Worm (Caenorhabditis elegans): ENCODE data around the gene dnj-14.

The dnj-14 gene

ce11 chrX:4691148-4691773 lies 20.3 kb downstream of the dnj-14 start, which contains the start of gene K02G10.5:
Gene K02G10.5 (minus strand): TSS chrX:4691198.
- TF ChIP-seq sdc-2 (tag; optimal IDR thresholded peaks at IDR 0.05) = no peak

ce11 chrX:4685579-4685978 lies 26.0 kb downstream of the dnj-14 start:
- TF ChIP-seq ceh-24 (tag; optimal IDR thresholded peaks at IDR 0.05) = no peak
- no peak for TF ChIP-seq fax-1 (tag; optimal IDR thresholded peaks at IDR 0.05)
- TF ChIP-seq sdc-2 (tag; optimal IDR thresholded peaks at IDR 0.05) = no peak
- TF ChIP-seq T23F11.4 (GFP tag; optimal IDR thresholded peaks at IDR 0.05) = no peak
- no peak for TF ChIP-seq tbx-7 (tag; optimal IDR thresholded peaks at IDR 0.05)

ce11 chrX:4682616-4683015 lies 28.9 kb downstream of the dnj-14 start, which contains the start of gene K02G10.15:
Gene K02G10.15 (minus strand): TSS chrX:4682716.
- TF ChIP-seq che-1 (tag; optimal IDR thresholded peaks at IDR 0.05) (no peak), dve-1 (tag; optimal IDR thresholded peaks at IDR 0.05) (no peak), ceh-6 (GFP tag; optimal IDR thresholded peaks at IDR 0.05) (no peak), rnt-1 (tag; optimal IDR thresholded peaks at IDR 0.05) (no peak), ceh-34 (tag; optimal IDR thresholded peaks at IDR 0.05) (no peak), ceh-48 (tag; optimal IDR thresholded peaks at IDR 0.05) (no peak), hlh-15 (tag; optimal IDR thresholded peaks at IDR 0.05) (no peak), ets-4 (tag; optimal IDR thresholded peaks at IDR 0.05) (no peak), odd-2 (tag; optimal IDR thresholded peaks at IDR 0.05) (no peak), unc-55 (GFP tag; optimal IDR thresholded peaks at IDR 0.05) (no peak), eyg-1 (tag; optimal IDR thresholded peaks at IDR 0.05) (no peak), ceh-45 (GFP tag; IDR thresholded peaks at IDR 0.05) (no peak), ceh-22 (tag; optimal IDR thresholded peaks at IDR 0.05) (no peak), unc-42 (tag; optimal IDR thresholded peaks at IDR 0.05) (no peak), ceh-19 (GFP tag; optimal IDR thresholded peaks at IDR 0.05) (no peak), ceh-14 (tag; optimal IDR thresholded peaks at IDR 0.05) (no peak), syd-9 (tag; optimal IDR thresholded peaks at IDR 0.05) (no peak)

- TF ChIP-seq ceh-31 (tag; optimal IDR thresholded peaks at IDR 0.05) (no peak), ceh-9 (tag; optimal IDR thresholded peaks at IDR 0.05) (no peak), syd-9 (tag; optimal IDR thresholded peaks at IDR 0.05) (no peak), lin-11 (tag; optimal IDR thresholded peaks at IDR 0.05) (no peak), che-1 (tag; optimal IDR thresholded peaks at IDR 0.05) (no peak), ceh-19 (GFP tag; optimal IDR thresholded peaks at IDR 0.05) (no peak), T23F11.4 (GFP tag; optimal IDR thresholded peaks at IDR 0.05) (no peak), pax-1 (tag; optimal IDR thresholded peaks at IDR 0.05) (no peak), ceh-18 (tag; optimal IDR thresholded peaks at IDR 0.05) (no peak), dve-1 (tag; optimal IDR thresholded peaks at IDR 0.05) (no peak), unc-3 (GFP tag; conservative IDR thresholded peaks at IDR 0.05) (no peak), unc-3 (tag; optimal IDR thresholded peaks at IDR 0.05) (no peak), sox-2 (GFP tag; IDR thresholded peaks at IDR 0.05) (no peak), C38D4.7 (GFP tag; optimal IDR thresholded peaks at IDR 0.05) (no peak), odd-2 (tag; optimal IDR thresholded peaks at IDR 0.05) (no peak), ref-2 (tag; optimal IDR thresholded peaks at IDR 0.05) (no peak), rnt-1 (tag; optimal IDR thresholded peaks at IDR 0.05) (no peak), hlh-8 (tag; optimal IDR thresholded peaks at IDR 0.05) (no peak)
Observed at ce11 chrX:4678029-4678428, 33.5 kb downstream of the dnj-14 start, which contains the start of gene flp-11. Gene flp-11 (minus strand): TSS chrX:4678129.

- TF ChIP-seq gmeb-2 (tag; optimal IDR thresholded peaks at IDR 0.05) = no peak
- no peak for TF ChIP-seq fax-1 (tag; optimal IDR thresholded peaks at IDR 0.05)
- TF ChIP-seq K09A11.1 (tag; optimal IDR thresholded peaks at IDR 0.05; ENCODE audit: insufficient read depth) = no peak
- TF ChIP-seq hlh-15 (tag; optimal IDR thresholded peaks at IDR 0.05) = no peak
- no peak for TF ChIP-seq syd-9 (tag; optimal IDR thresholded peaks at IDR 0.05)
- TF ChIP-seq tbx-7 (tag; optimal IDR thresholded peaks at IDR 0.05) = no peak
- no peak for TF ChIP-seq C38D4.7 (GFP tag; optimal IDR thresholded peaks at IDR 0.05)
- no peak for TF ChIP-seq tbx-2 (tag; optimal IDR thresholded peaks at IDR 0.05)
- TF ChIP-seq pha-4 (tag; optimal IDR thresholded peaks at IDR 0.05) = no peak
- no peak for TF ChIP-seq pax-1 (tag; optimal IDR thresholded peaks at IDR 0.05)
- no peak for TF ChIP-seq hlh-30 (tag; optimal IDR thresholded peaks at IDR 0.05; ENCODE audit: insufficient read depth)
- TF ChIP-seq rnt-1 (tag; optimal IDR thresholded peaks at IDR 0.05) = no peak
Observed at ce11 chrX:4676702-4677101, 34.8 kb downstream of the dnj-14 start.
